Fruit fly (Drosophila melanogaster) S2 (cell line): ENCODE results near the gene ab.

Experiments used
- CG8478 ChIP-seq: fragments of >200 bp; optimal IDR thresholded peaks from 2 replicates; lab custom pipeline; 2018
- CTCF ChIP-seq, 2 experiments: fragments of >200 bp; optimal IDR thresholded peaks; 2 replicates each; lab custom pipeline; 2018

DNA sequence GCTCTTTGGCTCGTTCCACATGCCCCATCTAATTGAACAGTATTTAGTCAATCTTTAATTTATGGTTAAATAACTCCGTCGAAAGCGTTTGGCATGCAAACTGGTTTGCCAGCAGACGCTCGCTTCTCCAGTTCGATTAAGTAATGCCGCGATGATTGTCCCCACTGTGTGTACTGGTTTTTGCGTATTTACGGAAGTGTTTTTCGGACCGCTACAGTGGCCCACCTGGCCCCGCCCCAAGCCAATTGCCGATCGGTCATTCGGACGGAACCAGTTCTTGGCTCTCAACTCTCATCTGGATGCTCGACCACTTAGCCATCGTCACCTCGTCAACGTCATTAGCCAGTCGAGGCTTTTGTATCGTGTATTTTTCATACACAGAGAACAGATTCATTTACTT is 13.7 kb upstream of the ab start:
- TF ChIP-seq CTCF (optimal IDR thresholded peaks at IDR 0.05; lab: Kevin White, UChicago) (no peak), CG8478 (no peak)
